Worm (Caenorhabditis elegans) whole organism, L2 larva: ENCODE data around the gene cyp-13A12.

Experiments used
- blmp-1 ChIP-seq: sonication (generic microtip); optimal IDR thresholded peaks from 2 replicates; lab custom pipeline; 2017; ENCODE audit warnings: missing genetic modification characterization, mild to moderate bottlenecking, missing compliant biosample characterization, antibody characterized with exemption, moderate library complexity; ENCODE audit not compliant: insufficient read depth
- ceh-82 ChIP-seq: fragments of 150-350 bp; optimal IDR thresholded peaks from 2 replicates; lab custom pipeline; 2014; ENCODE audit warnings: missing biosample characterization, missing genetic modification characterization

DNA sequence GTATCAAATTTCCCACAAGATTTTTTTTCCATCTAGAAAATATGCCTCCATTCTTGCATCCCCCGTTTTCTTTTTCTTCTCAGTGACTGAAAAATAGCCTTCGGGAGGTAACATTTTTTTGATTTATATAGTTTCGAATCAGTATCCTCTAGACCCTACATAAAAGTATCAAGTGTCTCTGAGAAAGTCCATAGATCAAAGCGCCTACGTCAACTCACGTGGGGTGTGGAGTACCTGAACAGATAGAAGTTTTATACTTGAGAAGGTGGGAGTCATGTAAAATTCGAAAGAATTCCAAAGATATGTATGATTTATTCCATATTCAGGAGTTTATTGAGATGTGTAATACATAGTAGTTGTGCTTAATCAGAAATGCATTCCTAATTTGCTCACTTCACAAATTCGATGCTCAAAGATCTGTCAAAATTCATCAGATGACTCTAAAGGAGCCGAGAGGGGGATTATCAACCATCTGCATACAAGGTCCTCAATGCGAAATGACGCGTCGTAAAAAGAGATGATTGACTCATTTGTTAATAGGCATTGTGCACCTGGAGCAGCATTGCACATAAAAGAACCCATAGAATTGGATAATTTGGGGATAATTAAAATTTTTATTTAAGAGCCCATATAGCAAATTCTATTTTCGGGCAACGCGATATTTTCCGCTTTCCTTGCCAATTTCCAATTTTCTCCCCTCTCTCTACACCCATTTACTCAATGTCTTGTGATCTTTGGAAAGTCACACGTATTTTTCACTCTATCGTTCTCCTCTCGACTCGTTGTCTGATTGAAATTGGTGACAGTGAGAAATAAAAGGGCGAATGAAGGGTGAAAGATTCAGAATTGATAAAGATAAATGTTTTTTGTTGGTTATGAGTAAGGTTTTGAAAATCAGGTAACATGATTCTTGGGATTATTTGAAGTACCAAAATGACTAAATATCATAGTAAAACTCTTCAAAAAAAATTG, 40.2 kb downstream of the cyp-13A12 start:
- TF ChIP-seq ceh-82 (tag; lab: Kevin White, UChicago) = no peak
- no peak for TF ChIP-seq blmp-1
